Worm (Caenorhabditis elegans) whole organism, L1 larva: ENCODE data around the gene hpo-33.

Experiments used
- C16A3.4 ChIP-seq: fragments of 150-350 bp; optimal IDR thresholded peaks from 2 replicates; lab custom pipeline; 2014; ENCODE audit warnings: missing biosample characterization, missing genetic modification characterization
- C34B4.2 ChIP-seq: sonication (generic microtip); optimal IDR thresholded peaks from 2 replicates; lab custom pipeline; 2017; ENCODE audit warnings: mild to moderate bottlenecking, missing genetic modification characterization, missing compliant biosample characterization
- Y116A8C.19 ChIP-seq: sonication (generic microtip); optimal IDR thresholded peaks from 2 replicates; lab custom pipeline; 2016; ENCODE audit warnings: missing compliant biosample characterization, missing genetic modification characterization, borderline replicate concordance
- ama-1 ChIP-seq: fragments of 150-350 bp; optimal IDR thresholded peaks from 2 replicates; lab custom pipeline; 2014
- blmp-1 ChIP-seq: fragments of 150-350 bp; optimal IDR thresholded peaks from 2 replicates; lab custom pipeline; 2014; ENCODE audit warnings: missing biosample characterization, missing genetic modification characterization
- ceh-8 ChIP-seq: fragments of 200-800 bp; sonication (Bioruptor generic); optimal IDR thresholded peaks from 2 replicates; lab custom pipeline; 2018; ENCODE audit warnings: mild to moderate bottlenecking, missing genetic modification characterization, moderate library complexity, missing compliant biosample characterization
- ceh-82 ChIP-seq, 3 experiments: fragments of 150-350 bp in 1 of 3; sonication (generic microtip) in 2 of 3; optimal IDR thresholded peaks; 2 replicates each; lab custom pipeline; 2014 to 2017; ENCODE audit warnings: missing biosample characterization in 3 of 3, missing genetic modification characterization in 3 of 3
- ceh-88 ChIP-seq: fragments of 200-800 bp; sonication (Bioruptor generic); IDR thresholded peaks from 2 replicates; pipeline ENCODE4 v1.3.6; 2022; ENCODE audit warnings: missing genetic modification characterization, missing compliant biosample characterization
- ceh-90 ChIP-seq: sonication (generic microtip); optimal IDR thresholded peaks from 2 replicates; lab custom pipeline; 2016; ENCODE audit warnings: missing genetic modification characterization, missing compliant biosample characterization
- dsc-1 ChIP-seq: sonication (generic microtip); optimal IDR thresholded peaks from 2 replicates; lab custom pipeline; 2016; ENCODE audit warnings: mild to moderate bottlenecking, missing genetic modification characterization, missing compliant biosample characterization
- efl-1 ChIP-seq, 4 experiments: fragments of 150-350 bp; optimal IDR thresholded peaks in 3 of 4; peaks in 1 of 4; 1 replicate in 1 of 4; 2 replicates in 3 of 4; lab custom pipeline; 2014; ENCODE audit warnings: missing biosample characterization in 2 of 4, missing genetic modification characterization in 2 of 4, missing genetic modification reagents in 2 of 4
- efl-3 ChIP-seq: fragments of 200-800 bp; sonication (Bioruptor generic); optimal IDR thresholded peaks from 2 replicates; lab custom pipeline; 2018; ENCODE audit warnings: mild to moderate bottlenecking, missing genetic modification characterization, missing compliant biosample characterization
- elt-3 ChIP-seq, 6 experiments: fragments of 150-350 bp in 1 of 6; sonication (generic microtip); optimal IDR thresholded peaks; 2 replicates each; lab custom pipeline; 2017 to 2018; ENCODE audit warnings: missing biosample characterization in 6 of 6, missing genetic modification characterization in 6 of 6, inconsistent platforms in 1 of 6
- fkh-10 ChIP-seq: sonication (generic microtip); optimal IDR thresholded peaks from 2 replicates; lab custom pipeline; 2017; ENCODE audit warnings: missing biosample characterization, missing genetic modification reagents, missing genetic modification characterization
- fkh-4 ChIP-seq: sonication (generic microtip); optimal IDR thresholded peaks from 2 replicates; lab custom pipeline; 2016; ENCODE audit warnings: missing compliant biosample characterization, missing genetic modification characterization, borderline replicate concordance
- fos-1 ChIP-seq: fragments of 150-350 bp; optimal IDR thresholded peaks from 2 replicates; lab custom pipeline; 2014; ENCODE audit warnings: missing biosample characterization, missing genetic modification characterization
- hlh-4 ChIP-seq: sonication (generic microtip); optimal IDR thresholded peaks from 2 replicates; lab custom pipeline; 2016; ENCODE audit warnings: mild to moderate bottlenecking, missing genetic modification characterization, missing compliant biosample characterization
- jun-1 ChIP-seq: fragments of 150-350 bp; optimal IDR thresholded peaks from 2 replicates; lab custom pipeline; 2014; ENCODE audit warnings: missing biosample characterization, missing genetic modification reagents, missing genetic modification characterization
- lin-15B ChIP-seq: fragments of 150-350 bp; sonication (generic microtip); optimal IDR thresholded peaks from 3 replicates; lab custom pipeline; 2014; ENCODE audit warnings: missing biosample characterization, missing genetic modification characterization
- lin-35 ChIP-seq, 2 experiments: fragments of 150-350 bp; optimal IDR thresholded peaks; 2 replicates each; lab custom pipeline; 2014; ENCODE audit warnings: missing biosample characterization in 2 of 2, missing genetic modification characterization in 2 of 2, missing genetic modification reagents in 2 of 2
- lin-39 ChIP-seq: fragments of 150-350 bp; optimal IDR thresholded peaks from 2 replicates; lab custom pipeline; 2014; ENCODE audit warnings: missing biosample characterization, missing genetic modification reagents, missing genetic modification characterization
- mep-1 ChIP-seq: fragments of 150-350 bp; optimal IDR thresholded peaks from 2 replicates; lab custom pipeline; 2014; ENCODE audit warnings: missing biosample characterization, missing genetic modification characterization
- nhr-11 ChIP-seq: fragments of 150-350 bp; optimal IDR thresholded peaks from 2 replicates; lab custom pipeline; 2014; ENCODE audit warnings: missing biosample characterization, missing genetic modification characterization
- nhr-28 ChIP-seq: fragments of 150-350 bp; optimal IDR thresholded peaks from 2 replicates; lab custom pipeline; 2014; ENCODE audit warnings: missing biosample characterization, missing genetic modification characterization
- nhr-47 ChIP-seq: sonication (generic microtip); optimal IDR thresholded peaks from 2 replicates; lab custom pipeline; 2016; ENCODE audit warnings: mild to moderate bottlenecking, missing genetic modification characterization, moderate library complexity, missing compliant biosample characterization
- nhr-77 ChIP-seq: fragments of 150-350 bp; optimal IDR thresholded peaks from 2 replicates; lab custom pipeline; 2014; ENCODE audit warnings: missing biosample characterization, missing genetic modification characterization
- nhr-84 ChIP-seq: sonication (generic microtip); optimal IDR thresholded peaks from 2 replicates; lab custom pipeline; 2017; ENCODE audit warnings: missing biosample characterization, missing genetic modification characterization
- nhr-85 ChIP-seq: sonication (generic microtip); peaks from one replicate; lab custom pipeline; 2016; ENCODE audit warnings: missing genetic modification characterization, inconsistent platforms, missing compliant biosample characterization
- nhr-90 ChIP-seq: sonication (generic microtip); optimal IDR thresholded peaks from 2 replicates; lab custom pipeline; 2016; ENCODE audit warnings: mild to moderate bottlenecking, missing genetic modification characterization, missing compliant biosample characterization; ENCODE audit not compliant: poor library complexity
- pag-3 ChIP-seq: sonication (generic microtip); optimal IDR thresholded peaks from 2 replicates; lab custom pipeline; 2017; ENCODE audit warnings: missing genetic modification characterization, mild to moderate bottlenecking, missing compliant biosample characterization, antibody characterized with exemption, borderline replicate concordance; ENCODE audit not compliant: insufficient read depth
- pax-3 ChIP-seq: fragments of 200-800 bp; sonication (Bioruptor generic); optimal IDR thresholded peaks from 2 replicates; lab custom pipeline; 2018; ENCODE audit warnings: mild to moderate bottlenecking, missing genetic modification characterization, moderate library complexity, missing compliant biosample characterization
- snpc-4 ChIP-seq: fragments of 150-350 bp; optimal IDR thresholded peaks from 2 replicates; lab custom pipeline; 2014; ENCODE audit warnings: missing biosample characterization, missing genetic modification characterization
- sptf-1 ChIP-seq: fragments of 150-350 bp; optimal IDR thresholded peaks from 2 replicates; lab custom pipeline; 2014; ENCODE audit warnings: missing biosample characterization, missing genetic modification characterization
- swsn-7 ChIP-seq: sonication (generic microtip); optimal IDR thresholded peaks from 2 replicates; lab custom pipeline; 2016; ENCODE audit warnings: missing genetic modification characterization, missing compliant biosample characterization
- unc-130 ChIP-seq: fragments of 150-350 bp; optimal IDR thresholded peaks from 2 replicates; lab custom pipeline; 2017; ENCODE audit warnings: missing biosample characterization, missing genetic modification characterization, inconsistent platforms
- unc-62 ChIP-seq: fragments of 150-350 bp; optimal IDR thresholded peaks from 2 replicates; lab custom pipeline; 2014; ENCODE audit warnings: missing biosample characterization, missing genetic modification reagents, missing genetic modification characterization
- unc-98 ChIP-seq: fragments of 200-800 bp; sonication (Bioruptor generic); IDR thresholded peaks from 2 replicates; pipeline ENCODE4 v1.3.6; 2022; ENCODE audit warnings: missing genetic modification characterization, missing compliant biosample characterization
- vab-15 ChIP-seq: sonication (generic microtip); optimal IDR thresholded peaks from 2 replicates; lab custom pipeline; 2017; ENCODE audit warnings: missing genotype, mild to moderate bottlenecking, missing genetic modification characterization, missing compliant biosample characterization
- zip-4 ChIP-seq: fragments of 200-800 bp; sonication (Bioruptor generic); optimal IDR thresholded peaks from 2 replicates; lab custom pipeline; 2018; ENCODE audit warnings: mild to moderate bottlenecking, missing genetic modification characterization, moderate library complexity, missing compliant biosample characterization

hpo-33 gene

ce11 chrV:17042263-17042662 is at the start of gene hpo-33:
hpo-33 (plus strand) TSS chrV:17042563.
- TF ChIP-seq Y116A8C.19 (no peak), C16A3.4 (tag; lab: Kevin White, UChicago) (no peak), efl-1 (optimal IDR thresholded peaks at IDR 0.05; lab: Kevin White, UChicago) (no peak), efl-1 (GFP tag; optimal IDR thresholded peaks at IDR 0.05 in 1 of 2; lab: Kevin White, UChicago) (peak in 1 of 2 experiments; percentile 44)

ce11 chrV:17000204-17000603 is 42.2 kb upstream of the hpo-33 start, which contains the start of gene str-217:
str-217 (minus strand) TSS chrV:17000304.
- TF ChIP-seq lin-15B, result no peak
- TF ChIP-seq ceh-88 (GFP tag; lab: Robert Waterston, UW), result no peak
- TF ChIP-seq elt-3 (tag; optimal IDR thresholded peaks at IDR 0.05; lab: Kevin White, UChicago), result no peak
- TF ChIP-seq nhr-90 (tag; lab: Kevin White, UChicago), result no peak
- no peak for TF ChIP-seq nhr-11 (tag; lab: Kevin White, UChicago)
- TF ChIP-seq sptf-1 (tag; lab: Kevin White, UChicago), result no peak
- TF ChIP-seq blmp-1 (tag; lab: Kevin White, UChicago), result no peak
- no peak for TF ChIP-seq ceh-90 (tag; lab: Kevin White, UChicago)
- no peak for TF ChIP-seq nhr-77 (tag; lab: Kevin White, UChicago)
- no peak for TF ChIP-seq mep-1 (tag; lab: Kevin White, UChicago)
- no peak for TF ChIP-seq lin-35 (GFP tag; optimal IDR thresholded peaks at IDR 0.05; lab: Kevin White, UChicago)
- no peak for TF ChIP-seq swsn-7

ce11 chrV:17000635-17001034 is 41.7 kb upstream of the hpo-33 start:
- no peak for TF ChIP-seq hlh-4 (tag; lab: Kevin White, UChicago)
- TF ChIP-seq zip-4 (GFP tag; lab: Kevin White, UChicago), result no peak
- TF ChIP-seq nhr-84 (tag; lab: Kevin White, UChicago), result no peak
- no peak for TF ChIP-seq ama-1 (lab: Kevin White, UChicago)
- TF ChIP-seq nhr-85 (tag; lab: Kevin White, UChicago), result no peak
- TF ChIP-seq pag-3, result no peak
- no peak for TF ChIP-seq fkh-4 (tag; lab: Kevin White, UChicago)
- TF ChIP-seq efl-3, result no peak
- TF ChIP-seq lin-39, result no peak
- no peak for TF ChIP-seq ceh-90 (tag; lab: Kevin White, UChicago)
- TF ChIP-seq nhr-47 (tag; lab: Kevin White, UChicago), result no peak
- TF ChIP-seq unc-62 (GFP tag; lab: Kevin White, UChicago), result no peak
- no peak for TF ChIP-seq fkh-10 (GFP tag; lab: Kevin White, UChicago)
- TF ChIP-seq jun-1 (tag; lab: Kevin White, UChicago), result no peak
- no peak for TF ChIP-seq nhr-77 (tag; lab: Kevin White, UChicago)
- TF ChIP-seq unc-98 (GFP tag; lab: Robert Waterston, UW), result no peak
- TF ChIP-seq C34B4.2 (tag; lab: Kevin White, UChicago), result no peak
- no peak for TF ChIP-seq fos-1 (tag; lab: Kevin White, UChicago)
- no peak for TF ChIP-seq vab-15
- TF ChIP-seq ceh-8 (GFP tag; lab: Kevin White, UChicago), result no peak

- TF ChIP-seq ceh-82 (tag; optimal IDR thresholded peaks at IDR 0.05; lab: Kevin White, UChicago) (no peak), blmp-1 (tag; lab: Kevin White, UChicago) (no peak), snpc-4 (tag; lab: Kevin White, UChicago) (no peak), fkh-4 (tag; lab: Kevin White, UChicago) (no peak), elt-3 (tag; optimal IDR thresholded peaks at IDR 0.05; lab: Kevin White, UChicago) (no peak), dsc-1 (no peak), unc-130 (tag; lab: Kevin White, UChicago) (no peak), nhr-28 (tag; lab: Kevin White, UChicago) (no peak), pax-3 (no peak)
Measured at ce11 chrV:17001167-17001566, 41.2 kb upstream of the hpo-33 start, which contains the start of gene sri-9. sri-9 (plus strand) TSS chrV:17001467.
